Worm (Caenorhabditis elegans): ENCODE data around the gene cpz-2.
A peak's percentile ranks its signal among the peaks of the same experiment; 100 is the strongest.

The cpz-2 gene

ce11 chrV:13363415-13363814 lies 17.6 kb upstream of the cpz-2 start, which contains the start of gene srg-46:
Gene srg-46, plus strand, starts transcription at chrV:13363715.
- TF ChIP-seq nhr-25 (tag; optimal IDR thresholded peaks at IDR 0.05) = no peak
- TF ChIP-seq F13H6.1 (tag; optimal IDR thresholded peaks at IDR 0.05) = no peak
- TF ChIP-seq ztf-11 (tag; optimal IDR thresholded peaks at IDR 0.05) = no peak
- TF ChIP-seq fos-1 (tag; optimal IDR thresholded peaks at IDR 0.05) = no peak
- no peak for TF ChIP-seq skn-1 (tag; optimal IDR thresholded peaks at IDR 0.05)
- TF ChIP-seq gmeb-1 (tag; optimal IDR thresholded peaks at IDR 0.05) = no peak
- no peak for TF ChIP-seq nhr-6 (tag; optimal IDR thresholded peaks at IDR 0.05)
- no peak for TF ChIP-seq lsy-2 (tag; optimal IDR thresholded peaks at IDR 0.05)
- TF ChIP-seq nhr-237 (tag; optimal IDR thresholded peaks at IDR 0.05) = no peak
- TF ChIP-seq mdl-1 (tag; optimal IDR thresholded peaks at IDR 0.05) = no peak
- TF ChIP-seq mab-5 (tag; optimal IDR thresholded peaks at IDR 0.05) = no peak
- no peak for TF ChIP-seq ztf-4 (tag; optimal IDR thresholded peaks at IDR 0.05)
- no peak for TF ChIP-seq unc-55 (GFP tag; optimal IDR thresholded peaks at IDR 0.05)
- no peak for TF ChIP-seq snpc-4 (tag; optimal IDR thresholded peaks at IDR 0.05)
- TF ChIP-seq blmp-1 (tag; optimal IDR thresholded peaks at IDR 0.05; ENCODE audit: insufficient read depth) = no peak
- TF ChIP-seq sma-3 (GFP tag; optimal IDR thresholded peaks at IDR 0.05) = no peak
- TF ChIP-seq unc-62 (GFP tag; optimal IDR thresholded peaks at IDR 0.05) = no peak
- no peak for TF ChIP-seq nhr-10 (tag; optimal IDR thresholded peaks at IDR 0.05)
- TF ChIP-seq R02D3.7 (tag; optimal IDR thresholded peaks at IDR 0.05) = no peak

- TF ChIP-seq gmeb-1 (tag; optimal IDR thresholded peaks at IDR 0.05) (no peak), dmd-4 (tag; optimal IDR thresholded peaks at IDR 0.05) (no peak), nhr-129 (tag; optimal IDR thresholded peaks at IDR 0.05) (no peak), sma-9 (GFP tag; optimal IDR thresholded peaks at IDR 0.05) (no peak), sma-9 (tag; optimal IDR thresholded peaks at IDR 0.05) (no peak), alr-1 (tag; optimal IDR thresholded peaks at IDR 0.05) (no peak), lsy-2 (tag; optimal IDR thresholded peaks at IDR 0.05) (no peak)
Measured at ce11 chrV:13364227-13364626, 16.8 kb upstream of the cpz-2 start.

ce11 chrV:13366488-13366887 lies 14.5 kb upstream of the cpz-2 start:
- TF ChIP-seq nhr-12 (tag; optimal IDR thresholded peaks at IDR 0.05) = no peak
- TF ChIP-seq ceh-16 (tag; optimal IDR thresholded peaks at IDR 0.05) = no peak
- TF ChIP-seq alr-1 (tag; optimal IDR thresholded peaks at IDR 0.05) = no peak
- no peak for TF ChIP-seq nhr-23 (tag; optimal IDR thresholded peaks at IDR 0.05)
- no peak for TF ChIP-seq lin-39 (tag; optimal IDR thresholded peaks at IDR 0.05)
- TF ChIP-seq F13H6.1 (tag; optimal IDR thresholded peaks at IDR 0.05) = no peak
- TF ChIP-seq lsy-2 (tag; optimal IDR thresholded peaks at IDR 0.05) = no peak
- no peak for TF ChIP-seq ZK546.5 (tag; optimal IDR thresholded peaks at IDR 0.05)
- TF ChIP-seq dmd-4 (tag; optimal IDR thresholded peaks at IDR 0.05) = no peak
- TF ChIP-seq ztf-11 (tag; optimal IDR thresholded peaks at IDR 0.05) = no peak
- no peak for TF ChIP-seq unc-62 (GFP tag; optimal IDR thresholded peaks at IDR 0.05)
- no peak for TF ChIP-seq elt-1 (tag; optimal IDR thresholded peaks at IDR 0.05)
- no peak for TF ChIP-seq nhr-10 (tag; optimal IDR thresholded peaks at IDR 0.05)
- no peak for TF ChIP-seq peb-1 (tag; optimal IDR thresholded peaks at IDR 0.05)

DNA sequence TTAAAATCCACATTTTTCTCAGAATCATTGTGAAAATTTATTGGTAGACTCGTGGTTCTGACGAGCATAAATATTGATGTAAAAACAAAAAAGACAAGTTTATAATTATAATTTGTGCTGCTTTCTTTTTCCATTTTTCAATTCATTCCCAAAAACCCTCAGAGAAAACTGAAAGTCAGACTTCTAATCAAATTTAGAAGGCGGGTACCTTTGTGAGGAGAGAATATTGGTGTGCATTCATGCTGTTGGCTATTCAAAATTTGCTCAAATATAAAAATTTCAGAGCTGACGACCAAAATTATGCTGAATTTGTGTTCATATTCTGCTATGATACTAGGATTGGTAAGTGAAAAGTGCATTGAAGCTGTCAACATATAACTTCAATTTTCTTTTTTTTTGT lies 14.0 kb upstream of the cpz-2 start, which contains the start of gene srx-125:
Gene srx-125 (plus strand): TSS at position 301 of the 400 bp plus-strand sequence.
- TF ChIP-seq dmd-4 (tag; optimal IDR thresholded peaks at IDR 0.05) (no peak), nhr-77 (tag; optimal IDR thresholded peaks at IDR 0.05) (no peak), ceh-16 (tag; optimal IDR thresholded peaks at IDR 0.05) (no peak), nhr-23 (tag; optimal IDR thresholded peaks at IDR 0.05) (no peak)

DNA sequence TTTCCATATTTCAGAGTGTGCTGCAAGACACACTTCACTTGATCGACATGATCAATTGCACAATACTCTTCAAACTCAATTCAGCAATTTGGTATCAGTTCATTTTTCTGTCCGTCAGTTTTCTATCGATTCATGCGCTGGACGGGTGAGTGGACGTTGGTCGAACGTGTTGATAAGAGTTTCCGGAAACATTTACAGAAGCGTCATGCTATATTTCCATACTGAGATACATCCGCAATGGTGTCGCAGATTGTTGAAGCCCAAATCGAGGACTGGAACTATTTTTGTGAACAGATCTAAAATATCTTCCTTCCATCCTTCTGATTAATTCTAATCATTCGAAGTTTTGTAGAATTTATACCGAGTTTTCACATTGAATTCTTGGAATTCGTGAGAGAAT lies 11.3 kb upstream of the cpz-2 start:
- TF ChIP-seq egl-27 (tag; optimal IDR thresholded peaks at IDR 0.05) (no peak), peb-1 (tag; optimal IDR thresholded peaks at IDR 0.05) (no peak), ceh-16 (tag; optimal IDR thresholded peaks at IDR 0.05) (no peak), mab-5 (tag; optimal IDR thresholded peaks at IDR 0.05) (no peak), blmp-1 (tag; optimal IDR thresholded peaks at IDR 0.05; ENCODE audit: insufficient read depth) (no peak), zag-1 (tag; optimal IDR thresholded peaks at IDR 0.05) (no peak), ztf-11 (tag; optimal IDR thresholded peaks at IDR 0.05) (no peak), aly-2 (tag; optimal IDR thresholded peaks at IDR 0.05) (no peak), R02D3.7 (tag; optimal IDR thresholded peaks at IDR 0.05) (no peak), unc-39 (tag; optimal IDR thresholded peaks at IDR 0.05) (no peak), C34F6.9 (tag; optimal IDR thresholded peaks at IDR 0.05) (no peak), sma-3 (GFP tag; optimal IDR thresholded peaks at IDR 0.05) (peak; percentile 45), F13H6.1 (tag; optimal IDR thresholded peaks at IDR 0.05) (peak; percentile 1), nhr-21 (tag; optimal IDR thresholded peaks at IDR 0.05) (peak; percentile 31), lin-13 (GFP tag; optimal IDR thresholded peaks at IDR 0.05) (no peak), lin-39 (tag; optimal IDR thresholded peaks at IDR 0.05) (no peak), nhr-10 (tag; optimal IDR thresholded peaks at IDR 0.05) (no peak), ama-1 (optimal IDR thresholded peaks at IDR 0.05) (no peak), mbf-1 (tag; optimal IDR thresholded peaks at IDR 0.05) (no peak), dmd-4 (tag; optimal IDR thresholded peaks at IDR 0.05) (no peak), elt-3 (tag; optimal IDR thresholded peaks at IDR 0.05) (no peak), lin-11 (tag; optimal IDR thresholded peaks at IDR 0.05) (no peak), sem-4 (tag; optimal IDR thresholded peaks at IDR 0.05) (no peak), nhr-11 (tag; optimal IDR thresholded peaks at IDR 0.05) (no peak), mdl-1 (tag; optimal IDR thresholded peaks at IDR 0.05) (no peak), unc-62 (GFP tag; optimal IDR thresholded peaks at IDR 0.05) (no peak), crh-2 (tag; optimal IDR thresholded peaks at IDR 0.05) (peak; percentile 39), ztf-4 (tag; optimal IDR thresholded peaks at IDR 0.05) (no peak)

Measured in whole organism, L2 larva.